Worm (Caenorhabditis elegans): ENCODE data around the gene his-8.

Gene his-8

ce11 chrV:8495965-8496364 lies 36.9 kb downstream of the his-8 start (continued):
- TF ChIP-seq sea-2 (GFP tag; IDR thresholded peaks at IDR 0.05) (no peak), ztf-25 (GFP tag; IDR thresholded peaks at IDR 0.05) (peak; percentile 72; the same call in 1 of the 2 replicates), T07F8.4 (tag; optimal IDR thresholded peaks at IDR 0.05) (peak; percentile 35), ceh-91 (GFP tag; IDR thresholded peaks at IDR 0.05) (0 out of 2 replicates have a peak, but pooled peaks have one; percentile 36), C17E4.6 (GFP tag; IDR thresholded peaks at IDR 0.05) (no peak), sdz-38 (tag; optimal IDR thresholded peaks at IDR 0.05) (no peak), ztf-18 (tag; optimal IDR thresholded peaks at IDR 0.05) (peak; percentile 47), nfya-2 (GFP tag; IDR thresholded peaks at IDR 0.05) (no peak), Y53F4B.3 (GFP tag; IDR thresholded peaks at IDR 0.05) (no peak), zfh-2 (GFP tag; conservative IDR thresholded peaks at IDR 0.05) (no peak), nhr-179 (tag; optimal IDR thresholded peaks at IDR 0.05) (no peak), dox-1 (GFP tag; IDR thresholded peaks at IDR 0.05) (peak; percentile 82), D2030.7 (GFP tag; IDR thresholded peaks at IDR 0.05) (peak; percentile 66), Y53G8AR.9 (GFP tag; conservative IDR thresholded peaks at IDR 0.05) (peak; percentile 46; the same call in 1 of the 2 replicates), C06A6.2 (GFP tag; conservative IDR thresholded peaks at IDR 0.05) (no peak), F52B5.7 (tag; optimal IDR thresholded peaks at IDR 0.05) (no peak), mxl-1 (tag; optimal IDR thresholded peaks at IDR 0.05) (peak; percentile 49), let-607 (tag; optimal IDR thresholded peaks at IDR 0.05) (no peak), Y95B8A.8 (GFP tag; IDR thresholded peaks at IDR 0.05) (0 out of 2 replicates have a peak, but pooled peaks have one; percentile 77), mes-4 (tag; optimal IDR thresholded peaks at IDR 0.05) (no peak), F57C9.4 (tag; optimal IDR thresholded peaks at IDR 0.05) (no peak), dpl-1 (GFP tag; optimal IDR thresholded peaks at IDR 0.05) (no peak), ccch-3 (GFP tag; optimal IDR thresholded peaks at IDR 0.05) (no peak), nhr-120 (GFP tag; IDR thresholded peaks at IDR 0.05) (no peak), B0261.1 (tag; optimal IDR thresholded peaks at IDR 0.05) (peak; percentile 89), F23B12.7 (tag; optimal IDR thresholded peaks at IDR 0.05; ENCODE audit: insufficient read depth) (peak; percentile 58), F57A8.1 (GFP tag; optimal IDR thresholded peaks at IDR 0.05) (no peak), F33H1.4 (GFP tag; IDR thresholded peaks at IDR 0.05) (no peak; the same call in 1 of the 2 replicates), lin-35 (GFP tag; optimal IDR thresholded peaks at IDR 0.05) (no peak), athp-1 (tag; optimal IDR thresholded peaks at IDR 0.05) (no peak), lin-40 (tag; optimal IDR thresholded peaks at IDR 0.05) (no peak), ekl-4 (GFP tag; IDR thresholded peaks at IDR 0.05) (no peak), sptf-2 (GFP tag; optimal IDR thresholded peaks at IDR 0.05) (peak; percentile 62), F22D6.2 (tag; optimal IDR thresholded peaks at IDR 0.05) (no peak), snpc-1.1 (tag; optimal IDR thresholded peaks at IDR 0.05; ENCODE audit: insufficient read depth) (peak; percentile 68), mcd-1 (GFP tag; IDR thresholded peaks at IDR 0.05) (no peak), ztf-28 (GFP tag; IDR thresholded peaks at IDR 0.05) (no peak), tlf-1 (GFP tag; optimal IDR thresholded peaks at IDR 0.05) (no peak), fkh-3 (tag; optimal IDR thresholded peaks at IDR 0.05) (no peak), madf-8 (GFP tag; conservative IDR thresholded peaks at IDR 0.05) (no peak), akir-1 (GFP tag; optimal IDR thresholded peaks at IDR 0.05) (no peak), lsl-1 (GFP tag; optimal IDR thresholded peaks at IDR 0.05) (peak; percentile 39), egl-18 (GFP tag; IDR thresholded peaks at IDR 0.05) (no peak), snpc-1.3 (tag; optimal IDR thresholded peaks at IDR 0.05; ENCODE audit: insufficient read depth) (peak; percentile 47), ztf-22 (GFP tag; optimal IDR thresholded peaks at IDR 0.05) (no peak), madf-6 (GFP tag; IDR thresholded peaks at IDR 0.05) (peak; percentile 13; the same call in 1 of the 2 replicates), snpc-4 (GFP tag; optimal IDR thresholded peaks at IDR 0.05) (peak; percentile 17), snpc-4 (tag; optimal IDR thresholded peaks at IDR 0.05) (peak; percentile 43 to 90 (median 68)), K12H6.12 (tag; optimal IDR thresholded peaks at IDR 0.05) (no peak)

All from whole organism, young adult.